Worm (Caenorhabditis elegans) whole organism, L1 larva: ENCODE measurements around the gene sma-6.

Experiments
- C04F5.9 ChIP-seq: sonication (generic microtip); optimal IDR thresholded peaks from 2 replicates; lab custom pipeline; 2016; ENCODE audit warnings: missing genetic modification characterization, missing compliant biosample characterization
- C34B4.2 ChIP-seq: sonication (generic microtip); optimal IDR thresholded peaks from 2 replicates; lab custom pipeline; 2017; ENCODE audit warnings: mild to moderate bottlenecking, missing genetic modification characterization, missing compliant biosample characterization
- F16B12.6 ChIP-seq: fragments of 150-350 bp; optimal IDR thresholded peaks from 2 replicates; lab custom pipeline; 2014; ENCODE audit warnings: missing biosample characterization, missing genetic modification characterization
- Y116A8C.19 ChIP-seq: sonication (generic microtip); optimal IDR thresholded peaks from 2 replicates; lab custom pipeline; 2016; ENCODE audit warnings: missing compliant biosample characterization, missing genetic modification characterization, borderline replicate concordance
- alr-1 ChIP-seq: fragments of 200-800 bp; sonication (Bioruptor generic); optimal IDR thresholded peaks from 2 replicates; lab custom pipeline; 2018; ENCODE audit warnings: borderline replicate concordance, mild to moderate bottlenecking, missing genetic modification characterization, missing compliant biosample characterization
- aly-2 ChIP-seq: fragments of 150-350 bp; optimal IDR thresholded peaks from 2 replicates; lab custom pipeline; 2014; ENCODE audit warnings: missing biosample characterization, missing genetic modification characterization
- ama-1 ChIP-seq: fragments of 150-350 bp; optimal IDR thresholded peaks from 2 replicates; lab custom pipeline; 2014
- blmp-1 ChIP-seq: fragments of 150-350 bp; optimal IDR thresholded peaks from 2 replicates; lab custom pipeline; 2014; ENCODE audit warnings: missing biosample characterization, missing genetic modification characterization
- ceh-88 ChIP-seq: fragments of 200-800 bp; sonication (Bioruptor generic); IDR thresholded peaks from 2 replicates; pipeline ENCODE4 v1.3.6; 2022; ENCODE audit warnings: missing genetic modification characterization, missing compliant biosample characterization
- ceh-90 ChIP-seq: sonication (generic microtip); optimal IDR thresholded peaks from 2 replicates; lab custom pipeline; 2016; ENCODE audit warnings: missing genetic modification characterization, missing compliant biosample characterization
- dsc-1 ChIP-seq: sonication (generic microtip); optimal IDR thresholded peaks from 2 replicates; lab custom pipeline; 2016; ENCODE audit warnings: mild to moderate bottlenecking, missing genetic modification characterization, missing compliant biosample characterization
- efl-1 ChIP-seq, 4 experiments: fragments of 150-350 bp; optimal IDR thresholded peaks in 3 of 4; peaks in 1 of 4; 1 replicate in 1 of 4; 2 replicates in 3 of 4; lab custom pipeline; 2014; ENCODE audit warnings: missing biosample characterization in 2 of 4, missing genetic modification characterization in 2 of 4, missing genetic modification reagents in 2 of 4
- egl-27 ChIP-seq, 2 experiments: fragments of 150-350 bp in 1 of 2; sonication (generic microtip); optimal IDR thresholded peaks; 3 replicates each; lab custom pipeline; 2017 to 2018; ENCODE audit warnings: missing biosample characterization in 2 of 2, missing genetic modification characterization in 2 of 2, missing genetic modification reagents in 2 of 2
- elt-3 ChIP-seq, 6 experiments: fragments of 150-350 bp in 1 of 6; sonication (generic microtip); optimal IDR thresholded peaks; 2 replicates each; lab custom pipeline; 2017 to 2018; ENCODE audit warnings: missing biosample characterization in 6 of 6, missing genetic modification characterization in 6 of 6, inconsistent platforms in 1 of 6
- ets-5 ChIP-seq: fragments of 200-800 bp; sonication (Bioruptor generic); IDR thresholded peaks from 2 replicates; pipeline ENCODE4 v1.3.6; 2022; ENCODE audit warnings: missing genetic modification characterization, missing compliant biosample characterization
- fkh-8 ChIP-seq: sonication (generic microtip); optimal IDR thresholded peaks from 2 replicates; lab custom pipeline; 2016; ENCODE audit warnings: mild to moderate bottlenecking, missing genetic modification characterization, missing compliant biosample characterization
- hlh-17 ChIP-seq: fragments of 200-800 bp; sonication (Bioruptor generic); optimal IDR thresholded peaks from 2 replicates; lab custom pipeline; 2018; ENCODE audit warnings: missing genetic modification characterization, mild to moderate bottlenecking, missing compliant biosample characterization, moderate library complexity, borderline replicate concordance
- hlh-4 ChIP-seq: sonication (generic microtip); optimal IDR thresholded peaks from 2 replicates; lab custom pipeline; 2016; ENCODE audit warnings: mild to moderate bottlenecking, missing genetic modification characterization, missing compliant biosample characterization
- jun-1 ChIP-seq: fragments of 150-350 bp; optimal IDR thresholded peaks from 2 replicates; lab custom pipeline; 2014; ENCODE audit warnings: missing biosample characterization, missing genetic modification reagents, missing genetic modification characterization
- lin-13 ChIP-seq: fragments of 150-350 bp; optimal IDR thresholded peaks from 2 replicates; lab custom pipeline; 2014; ENCODE audit warnings: missing biosample characterization, missing genetic modification reagents, missing genetic modification characterization
- lin-14 ChIP-seq: fragments of 200-800 bp; sonication (Bioruptor generic); optimal IDR thresholded peaks from 2 replicates; lab custom pipeline; 2018; ENCODE audit warnings: mild to moderate bottlenecking, missing genetic modification characterization, moderate library complexity, missing compliant biosample characterization
- lin-35 ChIP-seq, 2 experiments: fragments of 150-350 bp; optimal IDR thresholded peaks; 2 replicates each; lab custom pipeline; 2014; ENCODE audit warnings: missing biosample characterization in 2 of 2, missing genetic modification characterization in 2 of 2, missing genetic modification reagents in 2 of 2
- lir-3 ChIP-seq: sonication (generic microtip); optimal IDR thresholded peaks from 2 replicates; lab custom pipeline; 2016; ENCODE audit warnings: mild to moderate bottlenecking, missing genetic modification characterization, moderate library complexity, missing compliant biosample characterization; ENCODE audit not compliant: poor library complexity
- lsy-2 ChIP-seq, 2 experiments: fragments of 150-350 bp; optimal IDR thresholded peaks; 2 replicates each; lab custom pipeline; 2014; ENCODE audit warnings: missing biosample characterization in 2 of 2, missing genetic modification characterization in 2 of 2
- mab-9 ChIP-seq: fragments of 200-800 bp; sonication (Bioruptor generic); IDR thresholded peaks from 2 replicates; pipeline ENCODE4 v1.3.6; 2022; ENCODE audit warnings: missing genetic modification reagents, missing genetic modification characterization, missing compliant biosample characterization
- mdl-1 ChIP-seq, 2 experiments: fragments of 150-350 bp; optimal IDR thresholded peaks; 2 replicates each; lab custom pipeline; 2014 to 2017; ENCODE audit warnings: missing biosample characterization in 2 of 2, missing genetic modification characterization in 2 of 2, inconsistent platforms in 1 of 2
- mef-2 ChIP-seq: fragments of 150-350 bp; optimal IDR thresholded peaks from 2 replicates; lab custom pipeline; 2014; ENCODE audit warnings: missing biosample characterization, missing genetic modification characterization
- nhr-11 ChIP-seq: fragments of 150-350 bp; optimal IDR thresholded peaks from 2 replicates; lab custom pipeline; 2014; ENCODE audit warnings: missing biosample characterization, missing genetic modification characterization
- nhr-12 ChIP-seq: sonication (generic microtip); optimal IDR thresholded peaks from 2 replicates; lab custom pipeline; 2017; ENCODE audit warnings: missing biosample characterization, missing genetic modification characterization
- nhr-20 ChIP-seq: sonication (generic microtip); optimal IDR thresholded peaks from 2 replicates; lab custom pipeline; 2016; ENCODE audit warnings: mild to moderate bottlenecking, missing genetic modification characterization, missing compliant biosample characterization
- nhr-47 ChIP-seq: sonication (generic microtip); optimal IDR thresholded peaks from 2 replicates; lab custom pipeline; 2016; ENCODE audit warnings: mild to moderate bottlenecking, missing genetic modification characterization, moderate library complexity, missing compliant biosample characterization
- nhr-71 ChIP-seq: sonication (generic microtip); optimal IDR thresholded peaks from 2 replicates; lab custom pipeline; 2016; ENCODE audit warnings: mild to moderate bottlenecking, missing genetic modification characterization, moderate library complexity, missing compliant biosample characterization
- nhr-77 ChIP-seq: fragments of 150-350 bp; optimal IDR thresholded peaks from 2 replicates; lab custom pipeline; 2014; ENCODE audit warnings: missing biosample characterization, missing genetic modification characterization
- nhr-85 ChIP-seq: sonication (generic microtip); peaks from one replicate; lab custom pipeline; 2016; ENCODE audit warnings: missing genetic modification characterization, inconsistent platforms, missing compliant biosample characterization
- nhr-90 ChIP-seq: sonication (generic microtip); optimal IDR thresholded peaks from 2 replicates; lab custom pipeline; 2016; ENCODE audit warnings: mild to moderate bottlenecking, missing genetic modification characterization, missing compliant biosample characterization; ENCODE audit not compliant: poor library complexity
- pag-3 ChIP-seq: sonication (generic microtip); optimal IDR thresholded peaks from 2 replicates; lab custom pipeline; 2017; ENCODE audit warnings: missing genetic modification characterization, mild to moderate bottlenecking, missing compliant biosample characterization, antibody characterized with exemption, borderline replicate concordance; ENCODE audit not compliant: insufficient read depth
- pax-3 ChIP-seq: fragments of 200-800 bp; sonication (Bioruptor generic); optimal IDR thresholded peaks from 2 replicates; lab custom pipeline; 2018; ENCODE audit warnings: mild to moderate bottlenecking, missing genetic modification characterization, moderate library complexity, missing compliant biosample characterization
- skn-1 ChIP-seq: fragments of 150-350 bp; optimal IDR thresholded peaks from 2 replicates; lab custom pipeline; 2014; ENCODE audit warnings: missing biosample characterization, missing genetic modification characterization
- snu-23 ChIP-seq: sonication (generic microtip); optimal IDR thresholded peaks from 2 replicates; lab custom pipeline; 2016; ENCODE audit warnings: missing genetic modification characterization, missing compliant biosample characterization
- swsn-7 ChIP-seq: sonication (generic microtip); optimal IDR thresholded peaks from 2 replicates; lab custom pipeline; 2016; ENCODE audit warnings: missing genetic modification characterization, missing compliant biosample characterization
- tlp-1 ChIP-seq: fragments of 150-350 bp; optimal IDR thresholded peaks from 2 replicates; lab custom pipeline; 2014; ENCODE audit warnings: missing biosample characterization, missing genetic modification characterization
- unc-130 ChIP-seq: fragments of 150-350 bp; optimal IDR thresholded peaks from 2 replicates; lab custom pipeline; 2017; ENCODE audit warnings: missing biosample characterization, missing genetic modification characterization, inconsistent platforms
- unc-62 ChIP-seq: fragments of 150-350 bp; optimal IDR thresholded peaks from 2 replicates; lab custom pipeline; 2014; ENCODE audit warnings: missing biosample characterization, missing genetic modification reagents, missing genetic modification characterization
- unc-98 ChIP-seq: fragments of 200-800 bp; sonication (Bioruptor generic); IDR thresholded peaks from 2 replicates; pipeline ENCODE4 v1.3.6; 2022; ENCODE audit warnings: missing genetic modification characterization, missing compliant biosample characterization
- vab-15 ChIP-seq: sonication (generic microtip); optimal IDR thresholded peaks from 2 replicates; lab custom pipeline; 2017; ENCODE audit warnings: missing genotype, mild to moderate bottlenecking, missing genetic modification characterization, missing compliant biosample characterization
- zag-1 ChIP-seq: fragments of 150-350 bp; optimal IDR thresholded peaks from 2 replicates; lab custom pipeline; 2014; ENCODE audit warnings: missing biosample characterization, missing genetic modification characterization
- zip-4 ChIP-seq: fragments of 200-800 bp; sonication (Bioruptor generic); optimal IDR thresholded peaks from 2 replicates; lab custom pipeline; 2018; ENCODE audit warnings: mild to moderate bottlenecking, missing genetic modification characterization, moderate library complexity, missing compliant biosample characterization

Gene sma-6

ce11 chrII:6339948-6340347 lies 15.7 kb downstream of the sma-6 start, which contains the start of gene C32D5.7:
TSS of gene C32D5.7 (minus strand) at chrII:6340048.
- TF ChIP-seq ets-5 (GFP tag; lab: Robert Waterston, UW) (no peak), vab-15 (tag; lab: Kevin White, UChicago) (no peak), mab-9 (no peak), Y116A8C.19 (no peak), ceh-90 (tag; lab: Kevin White, UChicago) (no peak), lin-35 (GFP tag; optimal IDR thresholded peaks at IDR 0.05; lab: Kevin White, UChicago) (no peak), nhr-20 (tag; lab: Kevin White, UChicago) (no peak), dsc-1 (tag; lab: Kevin White, UChicago) (no peak), nhr-12 (tag; lab: Kevin White, UChicago) (no peak), pag-3 (tag; lab: Kevin White, UChicago) (no peak), blmp-1 (no peak), lir-3 (tag; lab: Kevin White, UChicago) (no peak), egl-27 (tag; optimal IDR thresholded peaks at IDR 0.05; lab: Kevin White, UChicago) (no peak), F16B12.6 (tag; lab: Kevin White, UChicago) (no peak), ama-1 (no peak), aly-2 (tag; lab: Kevin White, UChicago) (no peak), fkh-8 (no peak), unc-62 (no peak), nhr-90 (no peak)

ce11 chrII:6341076-6341475 lies 16.8 kb downstream of the sma-6 start:
- no peak for TF ChIP-seq unc-98 (GFP tag; lab: Robert Waterston, UW)
- peak; percentile 18 for TF ChIP-seq lin-14 (GFP tag; lab: Kevin White, UChicago)
- peak; percentile 79 for TF ChIP-seq blmp-1
- TF ChIP-seq nhr-85 (tag; lab: Kevin White, UChicago) = peak; percentile 14

- no peak for TF ChIP-seq jun-1
- peak; percentile 64 for TF ChIP-seq nhr-71
- no peak for TF ChIP-seq lin-13 (GFP tag; lab: Kevin White, UChicago)
- TF ChIP-seq ceh-88 (GFP tag; lab: Robert Waterston, UW) = no peak
- peak; percentile 74 for TF ChIP-seq dsc-1 (tag; lab: Kevin White, UChicago)
- no peak for TF ChIP-seq ceh-90 (tag; lab: Kevin White, UChicago)
- TF ChIP-seq skn-1 (tag; lab: Kevin White, UChicago) = no peak
- TF ChIP-seq hlh-4 = no peak
- peak; percentile 24 for TF ChIP-seq lin-14 (GFP tag; lab: Kevin White, UChicago)
- TF ChIP-seq alr-1 (tag; lab: Kevin White, UChicago) = no peak
- TF ChIP-seq zag-1 (tag; lab: Kevin White, UChicago) = no peak
- no peak for TF ChIP-seq pax-3 (tag; lab: Kevin White, UChicago)
- TF ChIP-seq blmp-1 = no peak
- no peak for TF ChIP-seq mdl-1 (tag; optimal IDR thresholded peaks at IDR 0.05; lab: Kevin White, UChicago)
- no peak for TF ChIP-seq zip-4
- TF ChIP-seq C34B4.2 (tag; lab: Kevin White, UChicago) = no peak
- no peak for TF ChIP-seq tlp-1 (tag; lab: Kevin White, UChicago)
- TF ChIP-seq nhr-77 = peak; percentile 5
- no peak for TF ChIP-seq unc-98 (GFP tag; lab: Robert Waterston, UW)
- peak; percentile 36 for TF ChIP-seq nhr-47 (tag; lab: Kevin White, UChicago)
- TF ChIP-seq hlh-17 (GFP tag; lab: Kevin White, UChicago) = no peak
- TF ChIP-seq fkh-8 = peak; percentile 96
- TF ChIP-seq snu-23 (GFP tag; lab: Kevin White, UChicago) = peak; percentile 4
- no peak for TF ChIP-seq lsy-2 (tag; optimal IDR thresholded peaks at IDR 0.05; lab: Kevin White, UChicago)
- TF ChIP-seq mef-2 = no peak
- TF ChIP-seq nhr-11 (tag; lab: Kevin White, UChicago) = no peak
- TF ChIP-seq C04F5.9 (tag; lab: Kevin White, UChicago) = no peak
- no peak for TF ChIP-seq swsn-7
- TF ChIP-seq unc-130 = no peak
- TF ChIP-seq elt-3 (tag; optimal IDR thresholded peaks at IDR 0.05; lab: Kevin White, UChicago) = no peak
- TF ChIP-seq nhr-20 (tag; lab: Kevin White, UChicago) = peak; percentile 9
- no peak for TF ChIP-seq efl-1 (optimal IDR thresholded peaks at IDR 0.05; lab: Kevin White, UChicago)
- no peak for TF ChIP-seq efl-1 (GFP tag; optimal IDR thresholded peaks at IDR 0.05 in 1 of 2; lab: Kevin White, UChicago)
Observed at ce11 chrII:6342455-6342854, 18.2 kb downstream of the sma-6 start.
